Worm (Caenorhabditis elegans) whole organism, mixed stage, embryonic: Measurements from ENCODE around the gene ceh-14.

ENCODE experiments used
- hlh-1 ChIP-seq: fragments of 150-350 bp; optimal IDR thresholded peaks from 2 replicates; lab custom pipeline; 2014; ENCODE audit warnings: missing biosample characterization, missing genetic modification reagents, missing genetic modification characterization
- lin-13 ChIP-seq: fragments of 150-350 bp; optimal IDR thresholded peaks from 2 replicates; lab custom pipeline; 2014; ENCODE audit warnings: missing biosample characterization, missing genetic modification characterization
- mab-5 ChIP-seq: fragments of 150-350 bp; optimal IDR thresholded peaks from 2 replicates; lab custom pipeline; 2014; ENCODE audit warnings: missing biosample characterization, missing genetic modification characterization
- mep-1 ChIP-seq: fragments of 150-350 bp; optimal IDR thresholded peaks from 2 replicates; lab custom pipeline; 2017; ENCODE audit warnings: missing biosample characterization, missing genetic modification reagents, missing genetic modification characterization, inconsistent platforms
- nhr-12 ChIP-seq: fragments of 150-350 bp; optimal IDR thresholded peaks from 2 replicates; lab custom pipeline; 2014; ENCODE audit warnings: missing biosample characterization, missing genetic modification characterization
- nhr-76 ChIP-seq: sonication (generic microtip); optimal IDR thresholded peaks from 2 replicates; lab custom pipeline; 2017; ENCODE audit warnings: missing biosample characterization, missing genetic modification characterization
- pha-4 ChIP-seq: fragments of 150-350 bp; optimal IDR thresholded peaks from 2 replicates; lab custom pipeline; 2018; ENCODE audit warnings: missing biosample characterization, missing genetic modification reagents, missing genetic modification characterization
- unc-39 ChIP-seq: fragments of 150-350 bp; optimal IDR thresholded peaks from 2 replicates; lab custom pipeline; 2014; ENCODE audit warnings: missing biosample characterization, missing genetic modification characterization
- unc-62 ChIP-seq: fragments of 150-350 bp; optimal IDR thresholded peaks from 2 replicates; lab custom pipeline; 2014; ENCODE audit warnings: missing biosample characterization, missing genetic modification reagents, missing genetic modification characterization
- zip-8 ChIP-seq: fragments of 150-350 bp; optimal IDR thresholded peaks from 2 replicates; lab custom pipeline; 2014; ENCODE audit warnings: missing biosample characterization, missing genetic modification characterization

DNA sequence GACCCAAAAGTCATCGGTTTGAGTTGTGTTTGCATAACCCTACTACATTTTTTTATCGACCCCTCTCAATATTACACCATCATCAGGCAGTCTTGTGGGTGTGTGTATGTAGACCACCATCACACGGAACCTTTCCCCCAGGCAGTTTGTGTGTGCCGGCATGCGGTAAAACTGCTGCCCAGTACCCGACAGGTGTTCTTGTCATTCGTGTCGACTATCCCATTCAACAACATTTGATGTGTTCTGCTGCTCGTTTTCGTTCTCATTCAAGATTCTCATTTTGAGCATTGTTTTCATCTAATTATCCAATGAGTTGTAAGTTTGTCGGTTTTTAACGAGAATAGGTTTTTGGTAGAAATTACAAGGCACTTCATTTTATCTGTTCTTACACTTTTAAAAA, 9.9 kb downstream of the ceh-14 start:
- TF ChIP-seq mep-1 (tag; lab: Kevin White, UChicago) = no peak
- TF ChIP-seq mab-5 (tag; lab: Kevin White, UChicago) = no peak
- no peak for TF ChIP-seq lin-13 (tag; lab: Kevin White, UChicago)
- no peak for TF ChIP-seq unc-62 (GFP tag; lab: Kevin White, UChicago)
- TF ChIP-seq nhr-76 (tag; lab: Kevin White, UChicago) = no peak
- no peak for TF ChIP-seq zip-8
- TF ChIP-seq pha-4 (tag; lab: Kevin White, UChicago) = no peak
- no peak for TF ChIP-seq nhr-12 (tag; lab: Kevin White, UChicago)
- TF ChIP-seq unc-39 (tag; lab: Kevin White, UChicago) = no peak
- peak; percentile 88 for TF ChIP-seq hlh-1
